Worm (Caenorhabditis elegans) whole organism, mixed stage, embryonic: Measurements from ENCODE around the gene vps-33.2.

Experiments
- M03D4.4 ChIP-seq: sonication (generic microtip); optimal IDR thresholded peaks from 2 replicates; lab custom pipeline; 2017; ENCODE audit warnings: mild to moderate bottlenecking, missing genetic modification characterization, missing compliant biosample characterization
- bed-3 ChIP-seq: fragments of 200-800 bp; sonication (Bioruptor generic); optimal IDR thresholded peaks from 3 replicates; lab custom pipeline; 2018; ENCODE audit warnings: mild to moderate bottlenecking, missing genetic modification characterization, moderate library complexity, missing compliant biosample characterization
- blmp-1 ChIP-seq: fragments of 150-350 bp; optimal IDR thresholded peaks from 2 replicates; lab custom pipeline; 2014; ENCODE audit warnings: missing biosample characterization, missing genetic modification characterization
- ceh-39 ChIP-seq: fragments of 150-350 bp; optimal IDR thresholded peaks from 2 replicates; lab custom pipeline; 2014; ENCODE audit warnings: missing biosample characterization, missing genetic modification characterization
- ceh-43 ChIP-seq: fragments of 200-800 bp; sonication (Bioruptor generic); optimal IDR thresholded peaks from 2 replicates; lab custom pipeline; 2018; ENCODE audit warnings: mild to moderate bottlenecking, missing genetic modification characterization, moderate library complexity, missing compliant biosample characterization
- ceh-83 ChIP-seq: fragments of 200-800 bp; sonication (Bioruptor generic); optimal IDR thresholded peaks from 2 replicates; lab custom pipeline; 2018; ENCODE audit warnings: mild to moderate bottlenecking, missing genetic modification characterization, missing compliant biosample characterization
- ces-1 ChIP-seq: fragments of 150-350 bp; optimal IDR thresholded peaks from 2 replicates; lab custom pipeline; 2014; ENCODE audit warnings: missing biosample characterization, missing genetic modification reagents, missing genetic modification characterization
- cnd-1 ChIP-seq: fragments of 200-800 bp; sonication (Bioruptor generic); optimal IDR thresholded peaks from 2 replicates; lab custom pipeline; 2018; ENCODE audit warnings: mild to moderate bottlenecking, missing genetic modification characterization, missing compliant biosample characterization
- drap-1 ChIP-seq: fragments of 200-800 bp; sonication (Bioruptor generic); optimal IDR thresholded peaks from 3 replicates; lab custom pipeline; 2018; ENCODE audit warnings: mild to moderate bottlenecking, missing genetic modification characterization, missing compliant biosample characterization
- elt-3 ChIP-seq: fragments of 150-350 bp; optimal IDR thresholded peaks from 2 replicates; lab custom pipeline; 2014; ENCODE audit warnings: missing biosample characterization, missing genetic modification characterization
- hlh-1 ChIP-seq: fragments of 150-350 bp; optimal IDR thresholded peaks from 2 replicates; lab custom pipeline; 2014; ENCODE audit warnings: missing biosample characterization, missing genetic modification reagents, missing genetic modification characterization
- lin-32 ChIP-seq: fragments of 200-800 bp; sonication (Bioruptor generic); optimal IDR thresholded peaks from 2 replicates; lab custom pipeline; 2018; ENCODE audit warnings: mild to moderate bottlenecking, missing genetic modification characterization, missing compliant biosample characterization
- lsy-2 ChIP-seq: fragments of 150-350 bp; optimal IDR thresholded peaks from 2 replicates; lab custom pipeline; 2014; ENCODE audit warnings: missing biosample characterization, missing genetic modification characterization
- mep-1 ChIP-seq: fragments of 150-350 bp; optimal IDR thresholded peaks from 2 replicates; lab custom pipeline; 2017; ENCODE audit warnings: missing biosample characterization, missing genetic modification reagents, missing genetic modification characterization, inconsistent platforms
- nhr-12 ChIP-seq: fragments of 150-350 bp; optimal IDR thresholded peaks from 2 replicates; lab custom pipeline; 2014; ENCODE audit warnings: missing biosample characterization, missing genetic modification characterization
- nhr-2 ChIP-seq: fragments of 150-350 bp; optimal IDR thresholded peaks from 2 replicates; lab custom pipeline; 2014; ENCODE audit warnings: missing biosample characterization, missing genetic modification characterization
- nhr-237 ChIP-seq: fragments of 150-350 bp; optimal IDR thresholded peaks from 2 replicates; lab custom pipeline; 2014; ENCODE audit warnings: missing biosample characterization, missing genetic modification characterization
- nhr-28 ChIP-seq: fragments of 150-350 bp; optimal IDR thresholded peaks from 2 replicates; lab custom pipeline; 2014; ENCODE audit warnings: missing biosample characterization, missing genetic modification characterization
- pha-4 ChIP-seq: fragments of 150-350 bp; optimal IDR thresholded peaks from 2 replicates; lab custom pipeline; 2018; ENCODE audit warnings: missing biosample characterization, missing genetic modification reagents, missing genetic modification characterization
- sem-2 ChIP-seq: fragments of 200-800 bp; sonication (Bioruptor generic); optimal IDR thresholded peaks from 2 replicates; lab custom pipeline; 2018; ENCODE audit warnings: mild to moderate bottlenecking, missing genetic modification characterization, missing compliant biosample characterization
- snpc-4 ChIP-seq: fragments of 150-350 bp; optimal IDR thresholded peaks from 2 replicates; lab custom pipeline; 2014; ENCODE audit warnings: missing biosample characterization, missing genetic modification characterization
- sptf-1 ChIP-seq: sonication (generic microtip); optimal IDR thresholded peaks from 2 replicates; lab custom pipeline; 2017; ENCODE audit warnings: mild to moderate bottlenecking, missing genetic modification characterization, moderate library complexity, missing compliant biosample characterization
- unc-39 ChIP-seq: fragments of 150-350 bp; optimal IDR thresholded peaks from 2 replicates; lab custom pipeline; 2014; ENCODE audit warnings: missing biosample characterization, missing genetic modification characterization
- unc-62 ChIP-seq: fragments of 150-350 bp; optimal IDR thresholded peaks from 2 replicates; lab custom pipeline; 2014; ENCODE audit warnings: missing biosample characterization, missing genetic modification reagents, missing genetic modification characterization
- ztf-11 ChIP-seq: fragments of 150-350 bp; optimal IDR thresholded peaks from 2 replicates; lab custom pipeline; 2014; ENCODE audit warnings: missing biosample characterization, missing genetic modification characterization

The vps-33.2 gene

DNA sequence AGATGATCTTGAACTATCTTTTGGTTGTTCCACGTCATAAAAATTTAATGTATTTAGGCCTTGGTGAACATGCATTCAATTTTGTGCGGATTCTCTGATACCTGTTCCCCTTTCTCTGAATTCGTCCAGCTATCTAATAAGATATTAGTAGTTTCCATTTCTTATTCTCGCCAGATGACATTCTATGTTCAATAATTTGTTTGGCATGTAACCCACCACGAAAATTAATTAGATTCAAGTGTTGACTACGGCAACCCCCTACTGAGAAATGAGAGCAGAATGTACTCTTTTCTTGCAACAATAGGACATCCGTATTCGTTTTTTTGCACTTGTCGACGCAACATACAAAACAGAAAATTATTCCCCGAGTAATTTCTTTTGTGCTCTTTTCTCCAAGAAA, 41.2 kb downstream of the vps-33.2 start:
- peak; percentile 77 for TF ChIP-seq ces-1 (GFP tag; lab: Kevin White, UChicago)
- TF ChIP-seq ztf-11 (tag; lab: Kevin White, UChicago): no peak
- no peak for TF ChIP-seq mep-1
- TF ChIP-seq, all 35 proteins: peak for 1

DNA sequence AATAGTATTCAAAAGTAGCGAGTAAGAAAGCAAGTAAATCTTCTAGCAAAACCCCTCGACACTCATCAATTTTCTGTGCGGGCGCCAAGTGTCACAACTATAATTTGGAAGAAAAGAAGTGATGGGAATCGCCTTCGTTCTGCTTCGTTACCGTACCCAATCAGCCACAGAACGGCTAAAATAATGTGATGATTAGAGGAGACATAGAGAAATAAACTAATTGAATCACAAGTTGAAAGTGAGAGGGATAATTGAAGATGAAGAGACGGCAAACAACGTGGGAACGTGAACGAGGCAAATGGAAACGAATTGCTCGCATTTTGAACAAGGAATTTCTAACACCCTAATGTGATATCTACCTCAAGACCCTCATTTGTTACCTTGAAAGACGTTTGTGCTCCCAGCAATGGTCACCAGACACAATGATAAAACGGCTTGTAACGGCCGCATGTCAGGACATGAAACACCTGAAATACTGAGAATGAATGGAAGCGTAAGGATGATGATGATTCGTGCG, 41.7 kb downstream of the vps-33.2 start, which contains the start of gene T19D12.6:
TSS of gene T19D12.6 (minus strand) at position 467 of the 517 bp plus-strand sequence.
- no peak for TF ChIP-seq sptf-1 (tag; lab: Kevin White, UChicago)
- no peak for TF ChIP-seq mep-1
- peak; percentile 58 for TF ChIP-seq ces-1 (GFP tag; lab: Kevin White, UChicago)
- TF ChIP-seq drap-1: no peak

DNA sequence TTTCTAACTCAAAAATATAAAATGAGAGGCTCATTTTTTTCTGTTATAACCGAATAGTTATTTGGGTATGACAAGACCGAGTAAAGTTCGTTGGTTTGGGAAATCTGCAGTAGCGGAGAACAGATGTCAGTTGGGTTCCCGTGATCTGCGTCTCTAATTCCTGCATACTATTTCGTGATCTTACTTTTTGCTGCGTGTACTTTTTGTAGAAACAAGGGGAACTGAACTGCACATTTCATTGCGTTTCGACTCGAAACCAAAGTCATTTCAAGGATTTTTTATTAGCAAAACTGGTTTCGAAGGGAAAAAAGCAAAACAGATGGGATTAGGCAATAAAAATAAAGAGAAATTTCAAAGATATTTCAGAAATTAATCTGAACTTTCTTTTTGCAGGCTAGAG, 45.9 kb downstream of the vps-33.2 start:
- TF ChIP-seq ceh-83: no peak
- TF ChIP-seq sptf-1 (tag; lab: Kevin White, UChicago): no peak
- no peak for TF ChIP-seq bed-3 (GFP tag; lab: Kevin White, UChicago)
- TF ChIP-seq unc-39 (tag; lab: Kevin White, UChicago): no peak
- no peak for TF ChIP-seq mep-1
- no peak for TF ChIP-seq ceh-43 (GFP tag; lab: Kevin White, UChicago)
- no peak for TF ChIP-seq unc-62 (GFP tag; lab: Kevin White, UChicago)
- no peak for TF ChIP-seq drap-1
- TF ChIP-seq M03D4.4 (tag; lab: Kevin White, UChicago): no peak
- TF ChIP-seq, all 35 proteins: peak for 0

DNA sequence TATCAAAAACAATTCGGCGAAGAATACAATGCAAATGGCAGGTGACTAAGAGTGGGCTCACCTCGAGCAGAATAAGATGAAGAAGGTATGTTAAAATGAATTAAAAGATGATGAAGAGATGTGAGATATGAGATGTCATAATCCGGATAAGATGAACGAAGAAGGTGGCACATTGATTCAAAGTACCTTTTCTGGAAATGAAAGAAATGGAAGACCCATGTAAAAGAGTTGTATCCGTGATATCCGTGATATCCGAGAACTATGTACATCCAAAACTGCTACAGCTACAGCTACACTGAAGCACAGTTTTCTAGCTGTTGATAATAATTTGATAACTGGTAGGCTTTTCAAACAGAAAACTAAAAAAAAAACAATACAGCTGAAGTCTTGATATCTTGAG, 48.0 kb downstream of the vps-33.2 start, which contains the start of gene oig-8:
TSS of gene oig-8 (minus strand) at position 101 of the 400 bp plus-strand sequence.
- TF ChIP-seq nhr-2 (tag; lab: Kevin White, UChicago): no peak
- no peak for TF ChIP-seq M03D4.4 (tag; lab: Kevin White, UChicago)
- TF ChIP-seq lsy-2 (tag; lab: Kevin White, UChicago): no peak
- TF ChIP-seq hlh-1: no peak
- no peak for TF ChIP-seq nhr-237 (tag; lab: Kevin White, UChicago)
- no peak for TF ChIP-seq cnd-1
- TF ChIP-seq elt-3: no peak
- TF ChIP-seq snpc-4 (tag; lab: Kevin White, UChicago): no peak
- TF ChIP-seq pha-4 (tag; lab: Kevin White, UChicago): no peak
- no peak for TF ChIP-seq blmp-1 (tag; lab: Kevin White, UChicago)
- no peak for TF ChIP-seq ceh-39 (tag; lab: Kevin White, UChicago)
- no peak for TF ChIP-seq ces-1 (GFP tag; lab: Kevin White, UChicago)
- no peak for TF ChIP-seq lin-32 (GFP tag; lab: Kevin White, UChicago)
- TF ChIP-seq sem-2: no peak
- no peak for TF ChIP-seq sptf-1 (tag; lab: Kevin White, UChicago)
- TF ChIP-seq nhr-28: no peak
- no peak for TF ChIP-seq ceh-43 (GFP tag; lab: Kevin White, UChicago)
- no peak for TF ChIP-seq unc-62 (GFP tag; lab: Kevin White, UChicago)
- no peak for TF ChIP-seq nhr-12 (tag; lab: Kevin White, UChicago)
- TF ChIP-seq unc-39 (tag; lab: Kevin White, UChicago): no peak

DNA sequence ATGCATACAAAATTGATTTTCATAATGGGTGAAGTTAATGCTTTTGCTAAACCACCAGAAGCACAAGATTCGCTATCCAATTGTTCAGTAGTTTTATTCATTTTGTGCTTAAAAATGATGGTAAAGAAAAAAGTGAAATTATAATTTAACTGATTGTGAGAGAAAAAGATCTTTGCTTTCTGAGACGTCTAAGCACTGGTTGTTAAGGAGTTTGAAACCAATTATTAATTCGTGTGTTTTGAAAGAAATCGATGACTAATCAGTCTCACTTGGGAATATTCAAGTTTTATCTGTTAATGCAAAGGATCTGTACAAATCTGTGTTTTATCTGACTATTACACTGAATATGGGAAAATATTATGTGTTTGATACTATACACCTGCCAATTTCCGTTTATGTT, 50.7 kb downstream of the vps-33.2 start, which contains the start of gene sra-26:
TSS of gene sra-26 (minus strand) at position 101 of the 400 bp plus-strand sequence.
- no peak for TF ChIP-seq ceh-43 (GFP tag; lab: Kevin White, UChicago)
- TF ChIP-seq ceh-83: no peak
